Fruit fly (Drosophila melanogaster) whole organism, embryonic: Measurements from ENCODE around the gene Arv1.

Experiments
- CG7987 ChIP-seq: fragments of 200-800 bp; sonication (Bioruptor generic); optimal IDR thresholded peaks from 2 replicates; lab custom pipeline; 2018; ENCODE audit warnings: missing biosample characterization, mild to moderate bottlenecking, missing genetic modification characterization, moderate library complexity
- Hr39 ChIP-seq: fragments of >200 bp; optimal IDR thresholded peaks from 2 replicates; lab custom pipeline; 2017

- TF ChIP-seq Hr39 (no peak), CG7987 (no peak)
These were observed 5.9 kb downstream of the Arv1 start, which contains the start of gene CG7611 for dm6 chr3L:21523059-21523836.
